Worm (Caenorhabditis elegans) whole organism, young adult: Measurements from ENCODE around the gene F58F12.12.

Experiments
- B0019.2 ChIP-seq: fragments of 200-800 bp; sonication (Bioruptor generic); conservative IDR thresholded peaks from 2 replicates; pipeline ENCODE4 v1.3.6; 2022; ENCODE audit warnings: missing genetic modification reagents, missing genetic modification characterization, missing compliant biosample characterization
- B0035.1 ChIP-seq: sonication (generic microtip); optimal IDR thresholded peaks from 2 replicates; lab custom pipeline; 2016; ENCODE audit warnings: missing genetic modification characterization, mild to moderate bottlenecking, missing compliant biosample characterization, missing genotype, missing genetic modification reagents
- C06A6.2 ChIP-seq: fragments of 200-800 bp; sonication (Bioruptor generic); conservative IDR thresholded peaks from 2 replicates; pipeline ENCODE4 v1.3.6; 2022; ENCODE audit warnings: missing genetic modification characterization, missing compliant biosample characterization
- F10E7.11 ChIP-seq: sonication (generic microtip); optimal IDR thresholded peaks from 2 replicates; lab custom pipeline; 2017; ENCODE audit warnings: mild to moderate bottlenecking, missing genetic modification characterization, moderate library complexity, missing compliant biosample characterization
- F39B2.1 ChIP-seq: fragments of 200-800 bp; sonication (Bioruptor generic); IDR thresholded peaks from 2 replicates; pipeline ENCODE4 v1.3.6; 2022; ENCODE audit warnings: missing genetic modification reagents, missing genetic modification characterization, missing compliant biosample characterization
- F49E8.2 ChIP-seq: sonication (generic microtip); optimal IDR thresholded peaks from 3 replicates; lab custom pipeline; 2017; ENCODE audit warnings: missing genetic modification characterization, mild to moderate bottlenecking, missing compliant biosample characterization, antibody characterized with exemption, moderate library complexity; ENCODE audit not compliant: insufficient read depth
- F57A8.1 ChIP-seq: fragments of 200-800 bp; sonication (Bioruptor generic); optimal IDR thresholded peaks from 2 replicates; lab custom pipeline; 2018; ENCODE audit warnings: mild to moderate bottlenecking, missing genetic modification characterization, moderate library complexity, missing compliant biosample characterization
- Y53G8AR.9 ChIP-seq: fragments of 200-800 bp; sonication (Bioruptor generic); conservative IDR thresholded peaks from 2 replicates; pipeline ENCODE4 v1.3.6; 2022; ENCODE audit warnings: missing genetic modification reagents, missing genetic modification characterization, missing compliant biosample characterization
- Y95B8A.8 ChIP-seq: fragments of 200-800 bp; sonication (Bioruptor generic); IDR thresholded peaks from 2 replicates; pipeline ENCODE4 v1.3.6; 2022; ENCODE audit warnings: missing genetic modification reagents, missing genetic modification characterization, missing compliant biosample characterization
- akir-1 ChIP-seq: fragments of 200-800 bp; sonication (Bioruptor generic); optimal IDR thresholded peaks from 2 replicates; lab custom pipeline; 2018; ENCODE audit warnings: mild to moderate bottlenecking, missing genetic modification characterization, moderate library complexity, missing compliant biosample characterization
- ama-1 ChIP-seq, 3 experiments: fragments of 150-350 bp in 1 of 3; sonication (generic microtip) in 2 of 3; optimal IDR thresholded peaks; 2 replicates each; lab custom pipeline; 2014 to 2018; ENCODE audit warnings: missing biosample characterization in 2 of 3, missing genetic modification characterization in 2 of 3, missing genetic modification reagents in 2 of 3
- aptf-2 ChIP-seq: fragments of 200-800 bp; sonication (Bioruptor generic); conservative IDR thresholded peaks from 2 replicates; pipeline ENCODE4 v1.3.6; 2022; ENCODE audit warnings: missing genetic modification reagents, missing genetic modification characterization, missing compliant biosample characterization
- aptf-3 ChIP-seq: fragments of 200-800 bp; sonication (Bioruptor generic); IDR thresholded peaks from 2 replicates; pipeline ENCODE4 v1.3.6; 2022; ENCODE audit warnings: missing genetic modification characterization, missing compliant biosample characterization
- atf-7 ChIP-seq: sonication (generic microtip); optimal IDR thresholded peaks from 2 replicates; lab custom pipeline; 2017; ENCODE audit warnings: mild to moderate bottlenecking, missing genetic modification characterization, missing compliant biosample characterization
- athp-1 ChIP-seq: sonication (generic microtip); optimal IDR thresholded peaks from 2 replicates; lab custom pipeline; 2017; ENCODE audit warnings: mild to moderate bottlenecking, missing genetic modification characterization, missing compliant biosample characterization
- attf-3 ChIP-seq: fragments of 200-800 bp; sonication (Bioruptor generic); conservative IDR thresholded peaks from 2 replicates; pipeline ENCODE4 v1.3.6; 2022; ENCODE audit warnings: missing genetic modification reagents, missing genetic modification characterization, missing compliant biosample characterization
- bed-2 ChIP-seq: fragments of 200-800 bp; sonication (Bioruptor generic); IDR thresholded peaks from 2 replicates; pipeline ENCODE4 v1.3.6; 2022; ENCODE audit warnings: missing genetic modification reagents, missing genetic modification characterization, missing compliant biosample characterization
- ccch-3 ChIP-seq: fragments of 200-800 bp; sonication (Bioruptor generic); optimal IDR thresholded peaks from 2 replicates; lab custom pipeline; 2018; ENCODE audit warnings: mild to moderate bottlenecking, missing genetic modification characterization, missing compliant biosample characterization
- ceh-27 ChIP-seq: fragments of 200-800 bp; sonication (Bioruptor generic); optimal IDR thresholded peaks from 2 replicates; lab custom pipeline; 2018; ENCODE audit warnings: mild to moderate bottlenecking, missing genetic modification characterization, moderate library complexity, missing compliant biosample characterization
- ceh-91 ChIP-seq: fragments of 200-800 bp; sonication (Bioruptor generic); IDR thresholded peaks from 2 replicates; pipeline ENCODE4 v1.3.6; 2022; ENCODE audit warnings: missing genetic modification reagents, missing genetic modification characterization, missing compliant biosample characterization
- die-1 ChIP-seq: sonication (generic microtip); optimal IDR thresholded peaks from 2 replicates; lab custom pipeline; 2016; ENCODE audit warnings: missing genotype, mild to moderate bottlenecking, missing genetic modification characterization, missing compliant biosample characterization
- egl-18 ChIP-seq: fragments of 200-800 bp; sonication (Bioruptor generic); IDR thresholded peaks from 2 replicates; pipeline ENCODE4 v1.3.6; 2022; ENCODE audit warnings: missing genetic modification reagents, missing genetic modification characterization, missing compliant biosample characterization
- egrh-3 ChIP-seq: fragments of 200-800 bp; sonication (Bioruptor generic); IDR thresholded peaks from 2 replicates; pipeline ENCODE4 v1.3.6; 2022; ENCODE audit warnings: missing genetic modification reagents, missing genetic modification characterization, missing compliant biosample characterization
- fkh-3 ChIP-seq: sonication (generic microtip); optimal IDR thresholded peaks from 2 replicates; lab custom pipeline; 2016; ENCODE audit warnings: mild to moderate bottlenecking, missing genetic modification characterization, missing compliant biosample characterization
- lin-26 ChIP-seq: fragments of 200-800 bp; sonication (Bioruptor generic); IDR thresholded peaks from 2 replicates; pipeline ENCODE4 v1.3.6; 2022; ENCODE audit warnings: missing genetic modification reagents, missing genetic modification characterization, missing compliant biosample characterization
- lin-35 ChIP-seq, 3 experiments: fragments of 150-350 bp in 2 of 3; sonication (generic microtip) in 1 of 3; optimal IDR thresholded peaks; 2 replicates each; lab custom pipeline; 2014 to 2018; ENCODE audit warnings: missing biosample characterization in 3 of 3, missing genetic modification characterization in 3 of 3, missing genetic modification reagents in 3 of 3
- lin-54 ChIP-seq: fragments of 200-800 bp; sonication (Bioruptor generic); optimal IDR thresholded peaks from 2 replicates; lab custom pipeline; 2018; ENCODE audit warnings: mild to moderate bottlenecking, missing genetic modification characterization, missing compliant biosample characterization
- madf-6 ChIP-seq: fragments of 200-800 bp; sonication (Bioruptor generic); IDR thresholded peaks from 2 replicates; pipeline ENCODE4 v1.3.6; 2022; ENCODE audit warnings: missing genetic modification reagents, missing genetic modification characterization, missing compliant biosample characterization
- mel-28 ChIP-seq: sonication (generic microtip); optimal IDR thresholded peaks from 2 replicates; lab custom pipeline; 2016; ENCODE audit warnings: borderline replicate concordance, mild to moderate bottlenecking, missing genetic modification characterization, missing compliant biosample characterization
- mes-4 ChIP-seq: sonication (generic microtip); optimal IDR thresholded peaks from 2 replicates; lab custom pipeline; 2016; ENCODE audit warnings: missing genotype, missing genetic modification characterization, missing compliant biosample characterization
- nfya-1 ChIP-seq: sonication (generic microtip); optimal IDR thresholded peaks from 2 replicates; lab custom pipeline; 2017; ENCODE audit warnings: antibody characterized with exemption, missing compliant biosample characterization, missing genetic modification characterization, borderline replicate concordance; ENCODE audit not compliant: insufficient read depth
- nfya-2 ChIP-seq: fragments of 200-800 bp; sonication (Bioruptor generic); IDR thresholded peaks from 2 replicates; pipeline ENCODE4 v1.3.6; 2022; ENCODE audit warnings: missing genetic modification reagents, missing genetic modification characterization, missing compliant biosample characterization
- nhr-27 ChIP-seq: fragments of 200-800 bp; sonication (Bioruptor generic); optimal IDR thresholded peaks from 2 replicates; lab custom pipeline; 2018; ENCODE audit warnings: mild to moderate bottlenecking, missing genetic modification characterization, moderate library complexity, missing compliant biosample characterization
- nhr-90 ChIP-seq: sonication (generic microtip); optimal IDR thresholded peaks from 2 replicates; lab custom pipeline; 2016; ENCODE audit warnings: missing genotype, mild to moderate bottlenecking, missing genetic modification characterization, missing compliant biosample characterization
- pbrm-1 ChIP-seq: fragments of 200-800 bp; sonication (Bioruptor generic); IDR thresholded peaks from 2 replicates; pipeline ENCODE4 v1.3.6; 2022; ENCODE audit warnings: missing genetic modification reagents, missing genetic modification characterization, missing compliant biosample characterization
- snpc-1.1 ChIP-seq: sonication (generic microtip); optimal IDR thresholded peaks from 2 replicates; lab custom pipeline; 2017; ENCODE audit warnings: missing genetic modification characterization, mild to moderate bottlenecking, missing compliant biosample characterization, antibody characterized with exemption, moderate library complexity, missing genotype, missing genetic modification reagents; ENCODE audit not compliant: insufficient read depth
- snpc-3.4 ChIP-seq: sonication (generic microtip); optimal IDR thresholded peaks from 2 replicates; lab custom pipeline; 2017; ENCODE audit warnings: missing genetic modification characterization, mild to moderate bottlenecking, missing compliant biosample characterization, antibody characterized with exemption, moderate library complexity, missing genotype, missing genetic modification reagents
- snpc-4 ChIP-seq, 5 experiments: fragments of 150-350 bp in 1 of 5; sonication (generic microtip) in 4 of 5; optimal IDR thresholded peaks; 2 replicates each; lab custom pipeline; 2014 to 2018; ENCODE audit warnings: missing genetic modification characterization in 5 of 5, missing biosample characterization in 3 of 5, antibody characterized with exemption in 2 of 5, mild to moderate bottlenecking in 2 of 5, missing compliant biosample characterization in 2 of 5, missing genotype in 2 of 5, moderate library complexity in 2 of 5, missing genetic modification reagents in 1 of 5
- somi-1 ChIP-seq: fragments of 200-800 bp; sonication (Bioruptor generic); optimal IDR thresholded peaks from 2 replicates; lab custom pipeline; 2018; ENCODE audit warnings: mild to moderate bottlenecking, missing genetic modification characterization, missing compliant biosample characterization
- tbx-9 ChIP-seq: sonication (generic microtip); optimal IDR thresholded peaks from 2 replicates; lab custom pipeline; 2016; ENCODE audit warnings: borderline replicate concordance, missing genetic modification characterization, inconsistent platforms, missing compliant biosample characterization
- xnd-1 ChIP-seq: sonication (generic microtip); optimal IDR thresholded peaks from 2 replicates; lab custom pipeline; 2016; ENCODE audit warnings: missing genotype, missing genetic modification reagents, missing genetic modification characterization, missing compliant biosample characterization
- zfh-2 ChIP-seq: fragments of 200-800 bp; sonication (Bioruptor generic); conservative IDR thresholded peaks from 2 replicates; pipeline ENCODE4 v1.3.6; 2022; ENCODE audit warnings: missing genetic modification reagents, missing genetic modification characterization, missing compliant biosample characterization
- ztf-18 ChIP-seq: sonication (generic microtip); optimal IDR thresholded peaks from 2 replicates; lab custom pipeline; 2016; ENCODE audit warnings: missing genotype, mild to moderate bottlenecking, missing genetic modification characterization, missing compliant biosample characterization

F58F12.12 gene

DNA sequence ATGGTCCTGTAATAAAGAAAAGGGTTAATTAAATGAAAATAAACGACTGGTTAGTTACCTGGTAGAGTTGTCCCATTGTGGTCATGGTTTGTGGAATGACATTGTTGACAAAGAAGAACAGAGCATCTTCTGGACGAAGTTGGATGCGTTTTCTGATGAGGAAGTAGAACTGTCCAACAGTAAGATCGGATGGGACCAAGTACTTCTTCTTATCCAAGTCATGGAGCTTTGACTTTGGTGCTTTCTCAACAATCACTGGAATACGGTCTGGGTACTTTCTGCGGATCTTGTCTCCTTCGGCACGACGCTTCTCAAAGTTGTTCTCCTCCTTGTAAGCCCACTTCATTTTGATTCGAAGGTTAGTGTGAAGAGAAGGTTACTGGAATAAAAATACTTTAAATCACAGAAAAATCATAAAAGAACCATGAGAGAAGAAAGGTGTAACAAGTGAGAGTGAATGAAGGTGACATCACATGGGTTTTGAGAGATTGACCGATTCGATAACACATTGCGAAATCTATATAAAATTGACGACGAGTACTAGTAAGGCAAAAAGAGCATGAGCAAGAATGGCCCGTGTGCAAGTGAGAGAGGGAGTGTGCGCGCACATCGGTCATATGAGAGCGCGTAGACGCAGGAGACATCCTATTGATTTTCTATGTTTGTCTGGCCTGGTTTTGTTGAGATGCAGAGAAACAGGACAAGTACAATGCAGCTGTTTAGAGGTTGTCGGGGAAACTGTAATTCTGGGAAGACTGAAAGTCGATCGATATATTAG lies 33.4 kb upstream of the F58F12.12 start, which contains the start of gene lgg-1 (continued):
- TF ChIP-seq nfya-2 (GFP tag; lab: Robert Waterston, UW) (no peak), snpc-1.1 (tag; lab: Kevin White, UChicago) (no peak), F10E7.11 (tag; lab: Kevin White, UChicago) (no peak), zfh-2 (GFP tag; lab: Robert Waterston, UW) (no peak; the same call in 1 of the 2 replicates), mes-4 (tag; lab: Kevin White, UChicago) (no peak), lin-26 (GFP tag; lab: Robert Waterston, UW) (peak; percentile 56), C06A6.2 (GFP tag; lab: Robert Waterston, UW) (no peak), F39B2.1 (GFP tag; lab: Robert Waterston, UW) (no peak), egrh-3 (GFP tag; lab: Robert Waterston, UW) (peak; percentile 29; the same call in 1 of the 2 replicates), F57A8.1 (GFP tag; lab: Kevin White, UChicago) (peak; percentile 0), ceh-91 (GFP tag; lab: Robert Waterston, UW) (no peak), tbx-9 (tag; lab: Kevin White, UChicago) (no peak), Y95B8A.8 (GFP tag; lab: Robert Waterston, UW) (peak; percentile 72), ccch-3 (GFP tag; lab: Kevin White, UChicago) (no peak), atf-7 (tag; lab: Kevin White, UChicago) (no peak), die-1 (tag; lab: Kevin White, UChicago) (no peak), lin-35 (GFP tag; optimal IDR thresholded peaks at IDR 0.05; lab: Kevin White, UChicago) (peak in 1 of 3 experiments; percentile 60), Y53G8AR.9 (GFP tag; lab: Robert Waterston, UW) (peak; percentile 43; the same call in 1 of the 2 replicates), snpc-3.4 (no peak), madf-6 (GFP tag; lab: Robert Waterston, UW) (peak; percentile 33; the same call in 1 of the 2 replicates), F49E8.2 (tag; lab: Kevin White, UChicago) (no peak), bed-2 (GFP tag; lab: Robert Waterston, UW) (peak; percentile 54; the same call in 1 of the 2 replicates), B0035.1 (tag; lab: Kevin White, UChicago) (no peak), B0019.2 (GFP tag; lab: Robert Waterston, UW) (peak; percentile 47), egl-18 (GFP tag; lab: Robert Waterston, UW) (0 out of 2 replicates have a peak, but pooled peaks have one; percentile 28), ceh-27 (GFP tag; lab: Kevin White, UChicago) (peak; percentile 41), aptf-2 (peak; percentile 58; the same call in 1 of the 2 replicates), ztf-18 (tag; lab: Kevin White, UChicago) (no peak), nhr-90 (tag; lab: Kevin White, UChicago) (peak; percentile 28), athp-1 (peak; percentile 72), aptf-3 (GFP tag; lab: Robert Waterston, UW) (no peak), pbrm-1 (GFP tag; lab: Robert Waterston, UW) (peak; percentile 61)

- peak; percentile 72 for TF ChIP-seq lin-54
- no peak for TF ChIP-seq akir-1
- no peak for TF ChIP-seq F10E7.11 (tag; lab: Kevin White, UChicago)
- no peak for TF ChIP-seq fkh-3
- no peak for TF ChIP-seq xnd-1 (tag; lab: Kevin White, UChicago)
- peak; percentile 96 for TF ChIP-seq ama-1 (optimal IDR thresholded peaks at IDR 0.05; lab: Kevin White, UChicago)
- no peak for TF ChIP-seq ama-1 (GFP tag; optimal IDR thresholded peaks at IDR 0.05; lab: Kevin White, UChicago)
- peak; percentile 64 for TF ChIP-seq somi-1 (GFP tag; lab: Kevin White, UChicago)
- no peak for TF ChIP-seq nfya-1 (tag; lab: Kevin White, UChicago)
- TF ChIP-seq B0035.1 (tag; lab: Kevin White, UChicago), result no peak
- peak; percentile 80 for TF ChIP-seq C06A6.2 (GFP tag; lab: Robert Waterston, UW)
- no peak for TF ChIP-seq attf-3 (GFP tag; lab: Robert Waterston, UW)
- no peak for TF ChIP-seq madf-6 (GFP tag; lab: Robert Waterston, UW)
- TF ChIP-seq snpc-4 (GFP tag; optimal IDR thresholded peaks at IDR 0.05; lab: Kevin White, UChicago), result no peak
- peak in 3 of 4 experiments; percentile 4 to 56 (median 53) for TF ChIP-seq snpc-4 (tag; optimal IDR thresholded peaks at IDR 0.05; lab: Kevin White, UChicago)
- peak; percentile 16 for TF ChIP-seq snpc-1.1 (tag; lab: Kevin White, UChicago)
- no peak for TF ChIP-seq mel-28 (tag; lab: Kevin White, UChicago)
- no peak for TF ChIP-seq nhr-27 (tag; lab: Kevin White, UChicago)
Measured at ce11 chrII:6348360-6348759, 32.6 kb upstream of the F58F12.12 start.
